Fruit fly (Drosophila melanogaster): Measurements from ENCODE around the gene Cnx99A.
A peak's percentile ranks its signal among the peaks of the same experiment; 100 is the strongest.

Cnx99A gene

dm6 chr3R:29290588-29291530, 28.6 kb downstream of the Cnx99A start (continued):
- peak; percentile 34; the same call in 1 of the 3 replicates for TF ChIP-seq ase (GFP tag; IDR thresholded peaks at IDR 0.05)
- no peak for TF ChIP-seq NK7.1 (GFP tag; optimal IDR thresholded peaks at IDR 0.05)
- no peak for TF ChIP-seq CrebB (tag; optimal IDR thresholded peaks at IDR 0.05)
- TF ChIP-seq chn (GFP tag; optimal IDR thresholded peaks at IDR 0.05) = no peak
- TF ChIP-seq CG3065 (GFP tag; optimal IDR thresholded peaks at IDR 0.05) = no peak
- no peak for TF ChIP-seq br (optimal IDR thresholded peaks at IDR 0.05)
- TF ChIP-seq gfzf (GFP tag; optimal IDR thresholded peaks at IDR 0.05) = no peak
- TF ChIP-seq sqz (GFP tag; optimal IDR thresholded peaks at IDR 0.05) = no peak
- TF ChIP-seq Mes4 (GFP tag; optimal IDR thresholded peaks at IDR 0.05) = no peak
- peak; percentile 7 for TF ChIP-seq sens (GFP tag)
- no peak for TF ChIP-seq CG7745 (tag; optimal IDR thresholded peaks at IDR 0.05)
- TF ChIP-seq Lpt (GFP tag; optimal IDR thresholded peaks at IDR 0.05) = no peak
- TF ChIP-seq ATbp (GFP tag; optimal IDR thresholded peaks at IDR 0.05) = no peak
- no peak for TF ChIP-seq lbe (GFP tag; optimal IDR thresholded peaks at IDR 0.05)
- TF ChIP-seq CG33213 (GFP tag; optimal IDR thresholded peaks at IDR 0.05) = no peak
- no peak for TF ChIP-seq bsh (GFP tag; optimal IDR thresholded peaks at IDR 0.05)
- no peak for TF ChIP-seq Atf3 (GFP tag; optimal IDR thresholded peaks at IDR 0.05)
- TF ChIP-seq HLH4C (GFP tag; IDR thresholded peaks at IDR 0.05; ENCODE audit: partially characterized antibody) = no peak
- no peak for TF ChIP-seq CG10274 (GFP tag; optimal IDR thresholded peaks at IDR 0.05)
- no peak for TF ChIP-seq PHDP (tag; optimal IDR thresholded peaks at IDR 0.05)
- TF ChIP-seq CG3407 (GFP tag; optimal IDR thresholded peaks at IDR 0.05) = no peak
- TF ChIP-seq NFAT (GFP tag; IDR thresholded peaks at IDR 0.05) = no peak
- peak; percentile 4 for TF ChIP-seq CG11504 (tag; optimal IDR thresholded peaks at IDR 0.05)
- TF ChIP-seq CG12104 (GFP tag; optimal IDR thresholded peaks at IDR 0.05) = no peak
- no peak for TF ChIP-seq lilli (GFP tag; optimal IDR thresholded peaks at IDR 0.05)
- no peak for TF ChIP-seq slou (GFP tag; optimal IDR thresholded peaks at IDR 0.05)
- no peak for TF ChIP-seq CG33557 (GFP tag; optimal IDR thresholded peaks at IDR 0.05)
- TF ChIP-seq Dref (GFP tag; IDR thresholded peaks at IDR 0.05) = no peak
- TF ChIP-seq tio (GFP tag; optimal IDR thresholded peaks at IDR 0.05) = no peak
- no peak for TF ChIP-seq Aef1 (GFP tag; IDR thresholded peaks at IDR 0.05)
- no peak for TF ChIP-seq fd3F (GFP tag; optimal IDR thresholded peaks at IDR 0.05)
- TF ChIP-seq CG3847 (GFP tag; IDR thresholded peaks at IDR 0.05) = no peak
- TF ChIP-seq pum (GFP tag; optimal IDR thresholded peaks at IDR 0.05) = no peak
- no peak for TF ChIP-seq CG14014 (GFP tag; IDR thresholded peaks at IDR 0.05)
- TF ChIP-seq ftz-f1 (GFP tag; optimal IDR thresholded peaks at IDR 0.05) = no peak
- no peak for TF ChIP-seq CG13424 (tag; optimal IDR thresholded peaks at IDR 0.05)
- TF ChIP-seq vvl (GFP tag; IDR thresholded peaks at IDR 0.05) = peak; percentile 49; the same call in 1 of the 2 replicates
- no peak for TF ChIP-seq Bteb2 (GFP tag; optimal IDR thresholded peaks at IDR 0.05)
- TF ChIP-seq dysf (GFP tag; IDR thresholded peaks at IDR 0.05) = no peak
- TF ChIP-seq HHEX (GFP tag; optimal IDR thresholded peaks at IDR 0.05) = no peak
- no peak for TF ChIP-seq CG31224 (GFP tag; IDR thresholded peaks at IDR 0.05)
- no peak for TF ChIP-seq YL-1 (GFP tag; optimal IDR thresholded peaks at IDR 0.05)
- TF ChIP-seq CG8359 (GFP tag; optimal IDR thresholded peaks at IDR 0.05; ENCODE audit: borderline replicate concordance) = no peak
- TF ChIP-seq CG4424 (GFP tag; optimal IDR thresholded peaks at IDR 0.05) = no peak
- TF ChIP-seq lab (GFP tag; optimal IDR thresholded peaks at IDR 0.05) = peak; percentile 27
- no peak for TF ChIP-seq ERR (GFP tag; optimal IDR thresholded peaks at IDR 0.05)
- no peak for TF ChIP-seq lov (optimal IDR thresholded peaks at IDR 0.05)
- 0 out of 3 replicates have a peak, but pooled peaks have one; percentile 53 for TF ChIP-seq lov (GFP tag; IDR thresholded peaks at IDR 0.05)
- no peak for TF ChIP-seq Hey (tag; optimal IDR thresholded peaks at IDR 0.05)
- no peak for TF ChIP-seq CG6813 (GFP tag; optimal IDR thresholded peaks at IDR 0.05)
